Fruit fly (Drosophila melanogaster) whole organism, embryonic: ENCODE measurements around the gene Orp8.

Experiments
- Bgb ChIP-seq: fragments of 200-800 bp; sonication (Bioruptor generic); IDR thresholded peaks from 2 replicates; pipeline ENCODE4 v1.3.6; 2022; ENCODE audit warnings: missing biosample characterization, missing genetic modification characterization; ENCODE audit not compliant: partially characterized antibody
- CG11504 ChIP-seq: fragments of 200-800 bp; sonication (Bioruptor generic); optimal IDR thresholded peaks from 3 replicates; lab custom pipeline; 2019; ENCODE audit warnings: missing biosample characterization, mild to moderate bottlenecking, missing genetic modification characterization, moderate library complexity
- CG12299 ChIP-seq: fragments of 200-800 bp; sonication (Bioruptor generic); optimal IDR thresholded peaks from 2 replicates; lab custom pipeline; 2018; ENCODE audit warnings: missing biosample characterization, mild to moderate bottlenecking, missing genetic modification characterization
- CG12769 ChIP-seq: fragments of 200-800 bp; sonication (Bioruptor generic); optimal IDR thresholded peaks from 2 replicates; lab custom pipeline; 2019; ENCODE audit warnings: missing biosample characterization, mild to moderate bottlenecking, missing genetic modification characterization, moderate library complexity
- CG13296 ChIP-seq: fragments of 200-800 bp; sonication (Bioruptor generic); optimal IDR thresholded peaks from 3 replicates; lab custom pipeline; 2018; ENCODE audit warnings: missing biosample characterization, mild to moderate bottlenecking, missing genetic modification characterization
- CG13624 ChIP-seq: fragments of 200-800 bp; sonication (Bioruptor generic); optimal IDR thresholded peaks from 2 replicates; lab custom pipeline; 2016; ENCODE audit warnings: missing biosample characterization, missing genetic modification characterization
- CG16779 ChIP-seq: fragments of 200-800 bp; sonication (Bioruptor generic); IDR thresholded peaks from 2 replicates; pipeline ENCODE4 v1.3.6; 2022; ENCODE audit warnings: missing biosample characterization, missing genetic modification characterization
- CG17186 ChIP-seq: fragments of 200-800 bp; sonication (Bioruptor generic); optimal IDR thresholded peaks from 3 replicates; lab custom pipeline; 2017; ENCODE audit warnings: missing biosample characterization, missing genetic modification reagents, missing genetic modification characterization
- CG1792 ChIP-seq: fragments of 200-800 bp; sonication (Bioruptor generic); optimal IDR thresholded peaks from 2 replicates; lab custom pipeline; 2016; ENCODE audit warnings: missing biosample characterization, missing genetic modification characterization
- CG2116 ChIP-seq: fragments of 200-800 bp; sonication (Bioruptor generic); optimal IDR thresholded peaks from 3 replicates; lab custom pipeline; 2018; ENCODE audit warnings: missing biosample characterization, mild to moderate bottlenecking, missing genetic modification characterization
- CG3065 ChIP-seq: fragments of 200-800 bp; sonication (Bioruptor generic); optimal IDR thresholded peaks from 2 replicates; lab custom pipeline; 2016; ENCODE audit warnings: missing biosample characterization, missing genetic modification characterization
- CG31388 ChIP-seq: fragments of 200-800 bp; sonication (Bioruptor generic); optimal IDR thresholded peaks from 2 replicates; lab custom pipeline; 2016; ENCODE audit warnings: missing biosample characterization, missing genetic modification characterization
- CG34376 ChIP-seq: fragments of 200-800 bp; sonication (Bioruptor generic); optimal IDR thresholded peaks from 2 replicates; lab custom pipeline; 2018; ENCODE audit warnings: missing biosample characterization, mild to moderate bottlenecking, missing genetic modification characterization
- CG4617 ChIP-seq: fragments of 200-800 bp; sonication (Bioruptor generic); optimal IDR thresholded peaks from 3 replicates; lab custom pipeline; 2016; ENCODE audit warnings: missing biosample characterization, missing genetic modification characterization, borderline replicate concordance
- CG6654 ChIP-seq: fragments of 200-800 bp; sonication (Bioruptor generic); optimal IDR thresholded peaks from 2 replicates; lab custom pipeline; 2017; ENCODE audit warnings: missing biosample characterization, mild to moderate bottlenecking, missing genetic modification characterization
- CG8478 ChIP-seq: fragments of >200 bp; optimal IDR thresholded peaks from 2 replicates; lab custom pipeline; 2018
- Dip3 ChIP-seq: fragments of 200-800 bp; sonication (Bioruptor generic); optimal IDR thresholded peaks from 3 replicates; lab custom pipeline; 2016; ENCODE audit warnings: missing biosample characterization, missing genetic modification characterization
- Doc3 ChIP-seq: fragments of 200-800 bp; sonication (Bioruptor generic); IDR thresholded peaks from 3 replicates; pipeline ENCODE4 v1.3.6; 2022; ENCODE audit warnings: missing biosample characterization, missing genetic modification characterization; ENCODE audit not compliant: partially characterized antibody
- Fer3 ChIP-seq: fragments of 200-800 bp; sonication (Bioruptor generic); optimal IDR thresholded peaks from 2 replicates; lab custom pipeline; 2018; ENCODE audit warnings: missing biosample characterization, mild to moderate bottlenecking, missing genetic modification characterization, moderate library complexity
- HLH54F ChIP-seq: fragments of 200-800 bp; sonication (Bioruptor generic); optimal IDR thresholded peaks from 3 replicates; lab custom pipeline; 2016; ENCODE audit warnings: missing biosample characterization, missing genetic modification characterization
- Hsf ChIP-seq: fragments of 200-800 bp; sonication (Bioruptor generic); optimal IDR thresholded peaks from 3 replicates; lab custom pipeline; 2016; ENCODE audit warnings: missing biosample characterization, missing genetic modification characterization
- Jarid2 ChIP-seq: fragments of 200-800 bp; sonication (Bioruptor generic); optimal IDR thresholded peaks from 3 replicates; lab custom pipeline; 2017; ENCODE audit warnings: mild to moderate bottlenecking, missing biosample characterization, missing genetic modification reagents, missing genetic modification characterization
- MBD-R2 ChIP-seq: fragments of 200-800 bp; sonication (Bioruptor generic); IDR thresholded peaks from 2 replicates; pipeline ENCODE4 v1.3.6; 2022; ENCODE audit warnings: missing biosample characterization, missing genetic modification characterization
- Mes4 ChIP-seq: fragments of 200-800 bp; sonication (Bioruptor generic); optimal IDR thresholded peaks from 2 replicates; lab custom pipeline; 2016; ENCODE audit warnings: missing biosample characterization, missing genetic modification characterization
- Side ChIP-seq: fragments of 200-800 bp; sonication (Bioruptor generic); optimal IDR thresholded peaks from 2 replicates; lab custom pipeline; 2016; ENCODE audit warnings: missing biosample characterization, missing genetic modification characterization
- Sin3A ChIP-seq: fragments of >200 bp; optimal IDR thresholded peaks from 2 replicates; lab custom pipeline; 2018
- Six4 ChIP-seq: fragments of 200-800 bp; sonication (Bioruptor generic); optimal IDR thresholded peaks from 2 replicates; lab custom pipeline; 2016; ENCODE audit warnings: missing biosample characterization, missing genetic modification characterization
- TFAM ChIP-seq: fragments of 200-800 bp; sonication (Bioruptor generic); optimal IDR thresholded peaks from 2 replicates; lab custom pipeline; 2017; ENCODE audit warnings: missing biosample characterization, missing genetic modification characterization, inconsistent platforms
- btn ChIP-seq: fragments of 200-800 bp; sonication (Bioruptor generic); optimal IDR thresholded peaks from 2 replicates; lab custom pipeline; 2016; ENCODE audit warnings: missing biosample characterization, missing genetic modification characterization
- cg ChIP-seq: fragments of 200-800 bp; sonication (Bioruptor generic); optimal IDR thresholded peaks from 3 replicates; lab custom pipeline; 2019; ENCODE audit warnings: missing biosample characterization, mild to moderate bottlenecking, missing genetic modification characterization, moderate library complexity
- en ChIP-seq: fragments of 200-800 bp; sonication (Bioruptor generic); optimal IDR thresholded peaks from 2 replicates; lab custom pipeline; 2016; ENCODE audit warnings: missing biosample characterization, missing genetic modification characterization
- fd102C ChIP-seq: fragments of 200-800 bp; sonication (Bioruptor generic); optimal IDR thresholded peaks from 2 replicates; lab custom pipeline; 2018; ENCODE audit warnings: missing biosample characterization, mild to moderate bottlenecking, missing genetic modification characterization, moderate library complexity
- fd3F ChIP-seq: fragments of 200-800 bp; sonication (Bioruptor generic); optimal IDR thresholded peaks from 2 replicates; lab custom pipeline; 2018; ENCODE audit warnings: missing biosample characterization, mild to moderate bottlenecking, missing genetic modification characterization, moderate library complexity
- fd64A ChIP-seq: fragments of 200-800 bp; sonication (Bioruptor generic); optimal IDR thresholded peaks from 3 replicates; lab custom pipeline; 2018; ENCODE audit warnings: missing biosample characterization, mild to moderate bottlenecking, missing genetic modification characterization
- fd96Cb ChIP-seq: fragments of 200-800 bp; sonication (Bioruptor generic); optimal IDR thresholded peaks from 2 replicates; lab custom pipeline; 2018; ENCODE audit warnings: missing biosample characterization, mild to moderate bottlenecking, missing genetic modification characterization, moderate library complexity
- grn ChIP-seq: fragments of 200-800 bp; sonication (Bioruptor generic); optimal IDR thresholded peaks from 3 replicates; lab custom pipeline; 2017; ENCODE audit warnings: missing biosample characterization, missing genetic modification characterization
- h ChIP-seq: fragments of >200 bp; optimal IDR thresholded peaks from 2 replicates; lab custom pipeline; 2017
- hth ChIP-seq: fragments of >200 bp; optimal IDR thresholded peaks from 2 replicates; lab custom pipeline; 2017; ENCODE audit warnings: inconsistent platforms
- insv ChIP-seq, 2 experiments: fragments of 200-800 bp; sonication (Bioruptor generic); optimal IDR thresholded peaks; 3 replicates each; lab custom pipeline; 2016 to 2018; ENCODE audit warnings: missing biosample characterization in 2 of 2, missing genetic modification characterization in 2 of 2
- pfk ChIP-seq: fragments of 200-800 bp; sonication (Bioruptor generic); optimal IDR thresholded peaks from 2 replicates; lab custom pipeline; 2018; ENCODE audit warnings: missing biosample characterization, mild to moderate bottlenecking, missing genetic modification characterization, moderate library complexity
- pzg ChIP-seq: fragments of 200-800 bp; sonication (Bioruptor generic); optimal IDR thresholded peaks from 3 replicates; lab custom pipeline; 2018; ENCODE audit warnings: missing biosample characterization, mild to moderate bottlenecking, missing genetic modification characterization, moderate library complexity
- ranshi ChIP-seq: fragments of 200-800 bp; sonication (Bioruptor generic); IDR thresholded peaks from 2 replicates; pipeline ENCODE4 v1.3.6; 2022; ENCODE audit warnings: missing biosample characterization, missing genetic modification characterization
- salm ChIP-seq: fragments of 200-800 bp; sonication (Bioruptor generic); optimal IDR thresholded peaks from 2 replicates; lab custom pipeline; 2018; ENCODE audit warnings: missing biosample characterization, mild to moderate bottlenecking, missing genetic modification characterization
- sima ChIP-seq: fragments of 200-800 bp; sonication (Bioruptor generic); optimal IDR thresholded peaks from 2 replicates; lab custom pipeline; 2016; ENCODE audit warnings: missing biosample characterization, missing genetic modification characterization
- slou ChIP-seq: fragments of 200-800 bp; sonication (Bioruptor generic); optimal IDR thresholded peaks from 3 replicates; lab custom pipeline; 2016; ENCODE audit warnings: missing biosample characterization, missing genetic modification characterization
- sr ChIP-seq: fragments of 200-800 bp; sonication (Bioruptor generic); IDR thresholded peaks from 3 replicates; pipeline ENCODE4 v1.3.6; 2022; ENCODE audit warnings: missing biosample characterization, missing genetic modification characterization
- stwl ChIP-seq: fragments of 200-800 bp; sonication (Bioruptor generic); optimal IDR thresholded peaks from 3 replicates; lab custom pipeline; 2018; ENCODE audit warnings: missing biosample characterization, mild to moderate bottlenecking, missing genetic modification characterization, moderate library complexity
- tap ChIP-seq: fragments of 200-800 bp; optimal IDR thresholded peaks from 3 replicates; lab custom pipeline; 2019; ENCODE audit warnings: missing biosample characterization, mild to moderate bottlenecking, missing genetic modification characterization, moderate library complexity
- tup ChIP-seq: fragments of 200-800 bp; sonication (Bioruptor generic); optimal IDR thresholded peaks from 2 replicates; lab custom pipeline; 2016; ENCODE audit warnings: missing biosample characterization, mild to moderate bottlenecking, missing genetic modification characterization, moderate library complexity
- unc-4 ChIP-seq: fragments of 200-800 bp; sonication (Bioruptor generic); IDR thresholded peaks from 2 replicates; pipeline ENCODE4 v1.3.6; 2022; ENCODE audit warnings: missing biosample characterization, missing genetic modification characterization; ENCODE audit not compliant: partially characterized antibody
- vfl ChIP-seq: fragments of 200-800 bp; sonication (Bioruptor generic); optimal IDR thresholded peaks from 2 replicates; lab custom pipeline; 2016; ENCODE audit warnings: missing biosample characterization, missing genetic modification characterization
- vnd ChIP-seq: fragments of 200-800 bp; sonication (Bioruptor generic); IDR thresholded peaks from 3 replicates; pipeline ENCODE4 v1.3.6; 2022; ENCODE audit warnings: missing biosample characterization, missing genetic modification characterization; ENCODE audit not compliant: partially characterized antibody
- z ChIP-seq: fragments of 200-800 bp; sonication (Bioruptor generic); IDR thresholded peaks from 3 replicates; pipeline ENCODE4 v1.3.6; 2022; ENCODE audit warnings: missing biosample characterization, missing genetic modification characterization

Gene Orp8

DNA sequence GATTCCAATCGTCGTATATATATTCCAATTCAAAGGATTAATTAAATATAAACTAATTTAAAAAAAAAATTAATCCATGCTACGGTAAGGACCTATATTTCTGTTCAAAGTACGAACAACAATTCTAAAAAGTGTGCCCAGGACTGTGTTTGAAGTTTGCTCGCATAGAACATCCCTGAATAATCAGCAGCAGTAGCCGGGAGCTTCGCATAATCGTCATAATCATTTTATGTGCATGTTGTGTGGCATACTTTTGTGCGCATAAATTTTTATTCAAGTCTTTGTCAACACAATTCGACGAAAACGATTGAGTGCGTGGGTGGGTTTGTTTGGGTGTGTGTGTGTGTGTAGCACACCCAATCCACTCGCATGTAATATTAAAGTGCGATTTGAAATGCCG, 23.5 kb downstream of the Orp8 start:
- TF ChIP-seq CG12299 (tag; lab: Kevin White, UChicago) (no peak), stwl (tag; lab: Kevin White, UChicago) (peak; percentile 96), Six4 (GFP tag; lab: Kevin White, UChicago) (no peak), fd102C (no peak), CG17186 (GFP tag; lab: Kevin White, UChicago) (no peak), TFAM (no peak), vfl (GFP tag; lab: Kevin White, UChicago) (no peak), fd3F (GFP tag; lab: Kevin White, UChicago) (no peak), CG13296 (GFP tag; lab: Kevin White, UChicago) (no peak), HLH54F (no peak), vnd (no peak), pfk (GFP tag; lab: Kevin White, UChicago) (no peak), CG8478 (lab: Kevin White, UChicago) (no peak), CG13624 (no peak), Sin3A (lab: Kevin White, UChicago) (no peak), insv (GFP tag; optimal IDR thresholded peaks at IDR 0.05; lab: Kevin White, UChicago) (no peak), tap (tag; lab: Kevin White, UChicago) (no peak), Doc3 (GFP tag; lab: Robert Waterston, UW) (no peak), sima (GFP tag; lab: Kevin White, UChicago) (no peak), Mes4 (GFP tag; lab: Kevin White, UChicago) (no peak), en (GFP tag; lab: Kevin White, UChicago) (no peak), CG11504 (tag; lab: Kevin White, UChicago) (peak; percentile 21), cg (GFP tag; lab: Kevin White, UChicago) (peak; percentile 40), CG2116 (GFP tag; lab: Kevin White, UChicago) (peak; percentile 3), MBD-R2 (GFP tag; lab: Robert Waterston, UW) (no peak), CG1792 (GFP tag; lab: Kevin White, UChicago) (no peak), CG16779 (no peak), Fer3 (tag; lab: Kevin White, UChicago) (no peak), btn (GFP tag; lab: Kevin White, UChicago) (no peak), slou (GFP tag; lab: Kevin White, UChicago) (no peak), ranshi (no peak), Bgb (GFP tag; lab: Robert Waterston, UW) (no peak), hth (no peak), CG6654 (GFP tag; lab: Kevin White, UChicago) (no peak), Side (GFP tag; lab: Kevin White, UChicago) (no peak), CG3065 (GFP tag; lab: Kevin White, UChicago) (no peak), Jarid2 (GFP tag; lab: Kevin White, UChicago) (no peak), sr (GFP tag; lab: Robert Waterston, UW) (0 out of 3 replicates have a peak, but pooled peaks have one; percentile 34), grn (GFP tag; lab: Kevin White, UChicago) (no peak), CG31388 (no peak), fd96Cb (tag; lab: Kevin White, UChicago) (no peak), Hsf (GFP tag; lab: Kevin White, UChicago) (no peak), z (GFP tag; lab: Robert Waterston, UW) (no peak), h (lab: Kevin White, UChicago) (no peak), salm (tag; lab: Kevin White, UChicago) (no peak), unc-4 (GFP tag; lab: Robert Waterston, UW) (no peak), Dip3 (GFP tag; lab: Kevin White, UChicago) (no peak), CG12769 (tag; lab: Kevin White, UChicago) (no peak), tup (no peak), CG4617 (GFP tag; lab: Kevin White, UChicago) (no peak), fd64A (no peak), CG34376 (no peak), pzg (GFP tag; lab: Kevin White, UChicago) (no peak)
